Worm (Caenorhabditis elegans) whole organism, late embryonic: Measurements from ENCODE around the gene F09B9.4.

Experiments
- F13H6.1 ChIP-seq: sonication (generic microtip); optimal IDR thresholded peaks from 2 replicates; lab custom pipeline; 2016; ENCODE audit warnings: missing genetic modification characterization, missing compliant biosample characterization
- K02D7.2 ChIP-seq: sonication (generic microtip); optimal IDR thresholded peaks from 2 replicates; lab custom pipeline; 2017; ENCODE audit warnings: mild to moderate bottlenecking, missing genetic modification characterization, missing compliant biosample characterization
- K09A11.1 ChIP-seq: sonication (generic microtip); optimal IDR thresholded peaks from 2 replicates; lab custom pipeline; 2017; ENCODE audit warnings: antibody characterized with exemption, mild to moderate bottlenecking, missing genetic modification characterization, missing compliant biosample characterization; ENCODE audit not compliant: insufficient read depth
- Y22D7AL.16 ChIP-seq: sonication (generic microtip); optimal IDR thresholded peaks from 2 replicates; lab custom pipeline; 2016; ENCODE audit warnings: missing genetic modification characterization, missing compliant biosample characterization
- ahr-1 ChIP-seq: sonication (generic microtip); optimal IDR thresholded peaks from 2 replicates; lab custom pipeline; 2016; ENCODE audit warnings: missing genetic modification characterization, missing compliant biosample characterization
- ama-1 ChIP-seq: fragments of 150-350 bp; optimal IDR thresholded peaks from 2 replicates; lab custom pipeline; 2014
- ceh-14 ChIP-seq: sonication (generic microtip); optimal IDR thresholded peaks from 2 replicates; lab custom pipeline; 2016; ENCODE audit warnings: missing genotype, missing genetic modification characterization, missing compliant biosample characterization
- ceh-18 ChIP-seq: sonication (generic microtip); optimal IDR thresholded peaks from 2 replicates; lab custom pipeline; 2016; ENCODE audit warnings: missing genetic modification characterization, missing compliant biosample characterization
- ceh-2 ChIP-seq: sonication (generic microtip); optimal IDR thresholded peaks from 2 replicates; lab custom pipeline; 2016; ENCODE audit warnings: missing genotype, missing genetic modification characterization, missing compliant biosample characterization
- ceh-22 ChIP-seq: sonication (generic microtip); optimal IDR thresholded peaks from 2 replicates; lab custom pipeline; 2017; ENCODE audit warnings: missing biosample characterization, missing genetic modification characterization
- ceh-30 ChIP-seq: fragments of 150-350 bp; optimal IDR thresholded peaks from 2 replicates; lab custom pipeline; 2014; ENCODE audit warnings: missing biosample characterization, missing genetic modification characterization
- ceh-31 ChIP-seq: sonication (generic microtip); optimal IDR thresholded peaks from 2 replicates; lab custom pipeline; 2016; ENCODE audit warnings: missing genetic modification characterization, missing compliant biosample characterization
- ceh-34 ChIP-seq: sonication (generic microtip); optimal IDR thresholded peaks from 2 replicates; lab custom pipeline; 2016; ENCODE audit warnings: mild to moderate bottlenecking, missing genetic modification characterization, missing compliant biosample characterization
- ceh-45 ChIP-seq: fragments of 200-800 bp; sonication (Bioruptor generic); IDR thresholded peaks from 2 replicates; pipeline ENCODE4 v1.3.6; 2022; ENCODE audit warnings: missing genetic modification reagents, missing genetic modification characterization, missing compliant biosample characterization
- ceh-6 ChIP-seq: fragments of 200-800 bp; sonication (Bioruptor generic); optimal IDR thresholded peaks from 2 replicates; lab custom pipeline; 2018; ENCODE audit warnings: mild to moderate bottlenecking, missing genetic modification characterization, missing compliant biosample characterization
- che-1 ChIP-seq: sonication (generic microtip); optimal IDR thresholded peaks from 2 replicates; lab custom pipeline; 2016; ENCODE audit warnings: mild to moderate bottlenecking, missing genetic modification characterization, missing compliant biosample characterization
- dmd-4 ChIP-seq: sonication (generic microtip); optimal IDR thresholded peaks from 2 replicates; lab custom pipeline; 2016; ENCODE audit warnings: borderline replicate concordance, missing genetic modification characterization, missing compliant biosample characterization
- elt-2 ChIP-seq: sonication (generic microtip); optimal IDR thresholded peaks from 2 replicates; lab custom pipeline; 2016; ENCODE audit warnings: missing genetic modification reagents, missing genetic modification characterization, missing compliant biosample characterization
- elt-4 ChIP-seq: sonication (generic microtip); optimal IDR thresholded peaks from 2 replicates; lab custom pipeline; 2016; ENCODE audit warnings: missing genetic modification characterization, missing compliant biosample characterization
- ets-4 ChIP-seq: sonication (generic microtip); optimal IDR thresholded peaks from 2 replicates; lab custom pipeline; 2016; ENCODE audit warnings: missing genetic modification characterization, missing compliant biosample characterization
- fax-1 ChIP-seq: sonication (generic microtip); optimal IDR thresholded peaks from 2 replicates; lab custom pipeline; 2016; ENCODE audit warnings: missing genotype, missing genetic modification characterization, missing compliant biosample characterization
- fkh-10 ChIP-seq: fragments of 150-350 bp; optimal IDR thresholded peaks from 2 replicates; lab custom pipeline; 2014; ENCODE audit warnings: missing biosample characterization, missing genetic modification reagents, missing genetic modification characterization
- gmeb-2 ChIP-seq: sonication (generic microtip); optimal IDR thresholded peaks from 2 replicates; lab custom pipeline; 2016; ENCODE audit warnings: missing genetic modification characterization, inconsistent platforms, missing compliant biosample characterization
- hlh-30 ChIP-seq: sonication (generic microtip); optimal IDR thresholded peaks from 2 replicates; lab custom pipeline; 2017; ENCODE audit warnings: antibody characterized with exemption, missing genetic modification characterization, missing compliant biosample characterization; ENCODE audit not compliant: insufficient read depth
- hlh-8 ChIP-seq: sonication (generic microtip); optimal IDR thresholded peaks from 2 replicates; lab custom pipeline; 2016; ENCODE audit warnings: missing genotype, missing genetic modification characterization, missing compliant biosample characterization
- lim-6 ChIP-seq: sonication (generic microtip); optimal IDR thresholded peaks from 2 replicates; lab custom pipeline; 2016; ENCODE audit warnings: missing genetic modification characterization, missing compliant biosample characterization
- lin-11 ChIP-seq: fragments of 200-800 bp; sonication (Bioruptor generic); optimal IDR thresholded peaks from 2 replicates; lab custom pipeline; 2018; ENCODE audit warnings: mild to moderate bottlenecking, missing genetic modification characterization, missing compliant biosample characterization
- madf-2 ChIP-seq: sonication (generic microtip); optimal IDR thresholded peaks from 2 replicates; lab custom pipeline; 2017; ENCODE audit warnings: missing genetic modification characterization, missing compliant biosample characterization
- mec-3 ChIP-seq: sonication (generic microtip); optimal IDR thresholded peaks from 2 replicates; lab custom pipeline; 2016; ENCODE audit warnings: borderline replicate concordance, missing genetic modification characterization, missing compliant biosample characterization
- npax-4 ChIP-seq: sonication (generic microtip); optimal IDR thresholded peaks from 2 replicates; lab custom pipeline; 2016; ENCODE audit warnings: missing genetic modification characterization, missing compliant biosample characterization
- pag-3 ChIP-seq: sonication (generic microtip); optimal IDR thresholded peaks from 2 replicates; lab custom pipeline; 2016; ENCODE audit warnings: missing compliant biosample characterization, missing genetic modification characterization, borderline replicate concordance
- pat-9 ChIP-seq: fragments of 200-800 bp; sonication (Bioruptor generic); optimal IDR thresholded peaks from 2 replicates; lab custom pipeline; 2018; ENCODE audit warnings: mild to moderate bottlenecking, missing genetic modification characterization, moderate library complexity, missing compliant biosample characterization
- pros-1 ChIP-seq: fragments of 150-350 bp; optimal IDR thresholded peaks from 2 replicates; lab custom pipeline; 2014; ENCODE audit warnings: missing biosample characterization, missing genetic modification reagents, missing genetic modification characterization
- ref-2 ChIP-seq: sonication (generic microtip); optimal IDR thresholded peaks from 2 replicates; lab custom pipeline; 2016; ENCODE audit warnings: missing genetic modification characterization, missing compliant biosample characterization
- rnt-1 ChIP-seq: sonication (generic microtip); optimal IDR thresholded peaks from 2 replicates; lab custom pipeline; 2016; ENCODE audit warnings: missing genetic modification characterization, missing compliant biosample characterization
- sdc-2 ChIP-seq: sonication (generic microtip); optimal IDR thresholded peaks from 2 replicates; lab custom pipeline; 2016; ENCODE audit warnings: missing genotype, missing genetic modification characterization, missing compliant biosample characterization
- sox-2 ChIP-seq: fragments of 200-800 bp; sonication (Bioruptor generic); IDR thresholded peaks from 2 replicates; pipeline ENCODE4 v1.3.6; 2022; ENCODE audit warnings: missing genetic modification reagents, missing genetic modification characterization, missing compliant biosample characterization
- sox-4 ChIP-seq: sonication (generic microtip); optimal IDR thresholded peaks from 2 replicates; lab custom pipeline; 2017; ENCODE audit warnings: mild to moderate bottlenecking, missing genetic modification characterization, inconsistent platforms, missing compliant biosample characterization
- syd-9 ChIP-seq: sonication (generic microtip); optimal IDR thresholded peaks from 2 replicates; lab custom pipeline; 2016; ENCODE audit warnings: mild to moderate bottlenecking, missing genetic modification characterization, moderate library complexity, missing compliant biosample characterization
- tbx-2 ChIP-seq: sonication (generic microtip); optimal IDR thresholded peaks from 2 replicates; lab custom pipeline; 2016; ENCODE audit warnings: missing genetic modification characterization, missing compliant biosample characterization
- ttx-3 ChIP-seq: sonication (generic microtip); optimal IDR thresholded peaks from 2 replicates; lab custom pipeline; 2016; ENCODE audit warnings: missing genetic modification reagents, missing genetic modification characterization, missing compliant biosample characterization
- unc-42 ChIP-seq: sonication (generic microtip); optimal IDR thresholded peaks from 2 replicates; lab custom pipeline; 2016; ENCODE audit warnings: missing genotype, missing genetic modification characterization, missing compliant biosample characterization
- unc-55 ChIP-seq: sonication (generic microtip); optimal IDR thresholded peaks from 2 replicates; lab custom pipeline; 2017; ENCODE audit warnings: missing biosample characterization, missing genetic modification reagents, missing genetic modification characterization
- zip-5 ChIP-seq: sonication (generic microtip); optimal IDR thresholded peaks from 2 replicates; lab custom pipeline; 2016; ENCODE audit warnings: missing genetic modification characterization, missing compliant biosample characterization
- ztf-16 ChIP-seq: sonication (generic microtip); optimal IDR thresholded peaks from 2 replicates; lab custom pipeline; 2017; ENCODE audit warnings: missing genetic modification characterization, missing compliant biosample characterization

Gene F09B9.4

ce11 chrX:10197204-10197756 is 36.9 kb downstream of the F09B9.4 start, which contains the start of gene nucb-1 (continued):
- TF ChIP-seq elt-2 (tag; lab: Kevin White, UChicago) (no peak), ceh-6 (GFP tag; lab: Kevin White, UChicago) (no peak), ceh-34 (tag; lab: Kevin White, UChicago) (peak; percentile 89), K02D7.2 (tag; lab: Kevin White, UChicago) (no peak), rnt-1 (tag; lab: Kevin White, UChicago) (no peak), unc-42 (tag; lab: Kevin White, UChicago) (peak; percentile 26), pat-9 (tag; lab: Kevin White, UChicago) (no peak), lim-6 (tag; lab: Kevin White, UChicago) (no peak), ets-4 (tag; lab: Kevin White, UChicago) (no peak), ceh-45 (GFP tag; lab: Robert Waterston, UW) (no peak), ceh-2 (tag; lab: Kevin White, UChicago) (no peak), sox-4 (tag; lab: Kevin White, UChicago) (no peak), ceh-14 (tag; lab: Kevin White, UChicago) (no peak), elt-4 (tag; lab: Kevin White, UChicago) (no peak), ceh-18 (tag; lab: Kevin White, UChicago) (no peak), lin-11 (tag; lab: Kevin White, UChicago) (no peak), pag-3 (tag; lab: Kevin White, UChicago) (no peak), ztf-16 (no peak), K09A11.1 (tag; lab: Kevin White, UChicago) (no peak), ceh-30 (tag; lab: Kevin White, UChicago) (no peak), ceh-22 (tag; lab: Kevin White, UChicago) (no peak), fkh-10 (GFP tag; lab: Kevin White, UChicago) (no peak), mec-3 (no peak), madf-2 (peak; percentile 39), F13H6.1 (tag; lab: Kevin White, UChicago) (no peak), npax-4 (no peak), zip-5 (tag; lab: Kevin White, UChicago) (no peak), hlh-8 (tag; lab: Kevin White, UChicago) (peak; percentile 10)

ce11 chrX:10199202-10199601 is 38.8 kb downstream of the F09B9.4 start:
- TF ChIP-seq syd-9, result no peak

ce11 chrX:10203501-10203900 is 43.1 kb downstream of the F09B9.4 start:
- TF ChIP-seq hlh-30 (peak; percentile 39), dmd-4 (tag; lab: Kevin White, UChicago) (no peak)

ce11 chrX:10204313-10205063 is 44.1 kb downstream of the F09B9.4 start:
- TF ChIP-seq dmd-4 (tag; lab: Kevin White, UChicago), result no peak
- TF ChIP-seq madf-2, result no peak
- TF ChIP-seq sox-4 (tag; lab: Kevin White, UChicago), result no peak
- no peak for TF ChIP-seq gmeb-2 (tag; lab: Kevin White, UChicago)
- no peak for TF ChIP-seq ama-1
- TF ChIP-seq ceh-18 (tag; lab: Kevin White, UChicago), result no peak
- TF ChIP-seq ahr-1, result no peak
- TF ChIP-seq ceh-45 (GFP tag; lab: Robert Waterston, UW), result no peak
- no peak for TF ChIP-seq elt-4 (tag; lab: Kevin White, UChicago)
- TF ChIP-seq ceh-31 (tag; lab: Kevin White, UChicago), result peak; percentile 27
- no peak for TF ChIP-seq fax-1 (tag; lab: Kevin White, UChicago)
- no peak for TF ChIP-seq ttx-3 (tag; lab: Kevin White, UChicago)
- no peak for TF ChIP-seq ceh-22 (tag; lab: Kevin White, UChicago)
- TF ChIP-seq Y22D7AL.16 (tag; lab: Kevin White, UChicago), result no peak
- no peak for TF ChIP-seq sox-2
- TF ChIP-seq ceh-2 (tag; lab: Kevin White, UChicago), result no peak
- peak; percentile 34 for TF ChIP-seq sdc-2 (tag; lab: Kevin White, UChicago)
- TF ChIP-seq che-1 (tag; lab: Kevin White, UChicago), result no peak
- TF ChIP-seq pros-1 (tag; lab: Kevin White, UChicago), result no peak
- no peak for TF ChIP-seq F13H6.1 (tag; lab: Kevin White, UChicago)
- TF ChIP-seq zip-5 (tag; lab: Kevin White, UChicago), result no peak
- TF ChIP-seq elt-2 (tag; lab: Kevin White, UChicago), result peak; percentile 22
- TF ChIP-seq tbx-2 (tag; lab: Kevin White, UChicago), result peak; percentile 34
- TF ChIP-seq unc-55 (GFP tag; lab: Kevin White, UChicago), result peak; percentile 56
- peak; percentile 42 for TF ChIP-seq ref-2 (tag; lab: Kevin White, UChicago)
